Fruit fly (Drosophila melanogaster): ENCODE results near the gene Pdss2.

Gene Pdss2

dm6 chr3L:21027657-21028255, at the start of gene Pdss2 (continued):
- TF ChIP-seq Dek (tag; optimal IDR thresholded peaks at IDR 0.05) (peak; percentile 54), cas (GFP tag; IDR thresholded peaks at IDR 0.05) (peak; percentile 46; the same call in 1 of the 2 replicates), CG4424 (GFP tag; optimal IDR thresholded peaks at IDR 0.05) (peak; percentile 74), Sox102F (GFP tag; optimal IDR thresholded peaks at IDR 0.05) (peak; percentile 67), org-1 (GFP tag; optimal IDR thresholded peaks at IDR 0.05) (peak; percentile 11), CG2712 (tag; optimal IDR thresholded peaks at IDR 0.05) (peak; percentile 75), inv (GFP tag; IDR thresholded peaks at IDR 0.05; ENCODE audit: partially characterized antibody) (peak; percentile 65), slou (GFP tag; optimal IDR thresholded peaks at IDR 0.05) (peak; percentile 24), CG15696 (tag; optimal IDR thresholded peaks at IDR 0.05) (peak; percentile 77), CG11695 (GFP tag; IDR thresholded peaks at IDR 0.05) (peak; percentile 38; the same call in 1 of the 3 replicates), Hmx (GFP tag; optimal IDR thresholded peaks at IDR 0.05) (peak; percentile 29), NC2β (GFP tag; optimal IDR thresholded peaks at IDR 0.05) (peak; percentile 41), Dll (GFP tag; IDR thresholded peaks at IDR 0.05; ENCODE audit: partially characterized antibody) (peak; percentile 78), CG17328 (GFP tag; IDR thresholded peaks at IDR 0.05) (peak; percentile 61; the same call in 1 of the 2 replicates), hb (GFP tag; IDR thresholded peaks at IDR 0.05; ENCODE audit: partially characterized antibody) (no peak), p53 (GFP tag; optimal IDR thresholded peaks at IDR 0.05) (peak; percentile 24), dmrt11E (tag; optimal IDR thresholded peaks at IDR 0.05) (peak; percentile 73), mirr (GFP tag; optimal IDR thresholded peaks at IDR 0.05) (peak; percentile 70), CG12155 (GFP tag; optimal IDR thresholded peaks at IDR 0.05) (peak; percentile 73), Abd-B (GFP tag; optimal IDR thresholded peaks at IDR 0.05) (peak; percentile 73), lbe (GFP tag; optimal IDR thresholded peaks at IDR 0.05) (peak; percentile 24), sens-2 (GFP tag; IDR thresholded peaks at IDR 0.05) (peak; percentile 46; the same call in 1 of the 2 replicates), pzg (GFP tag; optimal IDR thresholded peaks at IDR 0.05) (peak; percentile 66), CG10267 (tag; optimal IDR thresholded peaks at IDR 0.05) (peak; percentile 65), pnt (GFP tag; optimal IDR thresholded peaks at IDR 0.05) (peak; percentile 63), CG6254 (GFP tag; optimal IDR thresholded peaks at IDR 0.05) (peak; percentile 17), HmgD (GFP tag; optimal IDR thresholded peaks at IDR 0.05) (peak; percentile 55), CG1233 (GFP tag; optimal IDR thresholded peaks at IDR 0.05) (peak; percentile 29), Doc3 (GFP tag; IDR thresholded peaks at IDR 0.05; ENCODE audit: partially characterized antibody) (peak; percentile 68), CG12391 (tag; optimal IDR thresholded peaks at IDR 0.05) (peak; percentile 84), CG1602 (GFP tag; optimal IDR thresholded peaks at IDR 0.05) (peak; percentile 68), gem (tag; optimal IDR thresholded peaks at IDR 0.05) (peak; percentile 83), CG7839 (tag; optimal IDR thresholded peaks at IDR 0.05) (peak; percentile 71), CG13624 (GFP tag; optimal IDR thresholded peaks at IDR 0.05) (peak; percentile 62), chinmo (GFP tag; IDR thresholded peaks at IDR 0.05; ENCODE audit: partially characterized antibody) (peak; percentile 99), dm (GFP tag; optimal IDR thresholded peaks at IDR 0.05) (peak; percentile 81), CG12744 (GFP tag; optimal IDR thresholded peaks at IDR 0.05) (peak; percentile 31), abd-A (tag; optimal IDR thresholded peaks at IDR 0.05) (peak; percentile 89), Nf-YB (GFP tag; optimal IDR thresholded peaks at IDR 0.05) (no peak), CG11723 (GFP tag; optimal IDR thresholded peaks at IDR 0.05) (no peak), Nf-YC (tag; optimal IDR thresholded peaks at IDR 0.05) (peak; percentile 68), eve (GFP tag; optimal IDR thresholded peaks at IDR 0.05) (no peak), Atf-2 (GFP tag; optimal IDR thresholded peaks at IDR 0.05) (peak; percentile 27), ham (GFP tag; IDR thresholded peaks at IDR 0.05) (0 out of 2 replicates have a peak, but pooled peaks have one; percentile 5), lov (optimal IDR thresholded peaks at IDR 0.05) (no peak), lov (GFP tag; IDR thresholded peaks at IDR 0.05) (0 out of 3 replicates have a peak, but pooled peaks have one; percentile 47), CG32772 (GFP tag; IDR thresholded peaks at IDR 0.05) (peak; percentile 73), CG11247 (GFP tag; IDR thresholded peaks at IDR 0.05) (peak; percentile 80), Hr51 (GFP tag; optimal IDR thresholded peaks at IDR 0.05) (peak; percentile 65 to 68)
